Fruit fly (Drosophila melanogaster) whole organism, adult: ENCODE data around the gene CG12522.
A peak's percentile ranks its signal among the peaks of the same experiment; 100 is the strongest.

ENCODE experiments used
- CG11617 ChIP-seq: fragments of 200-800 bp; sonication (Bioruptor generic); optimal IDR thresholded peaks from 2 replicates; lab custom pipeline; 2017; ENCODE audit warnings: mild to moderate bottlenecking, missing biosample characterization, missing genetic modification reagents, missing genetic modification characterization
- CG12768 ChIP-seq: fragments of 200-800 bp; sonication (Bioruptor generic); optimal IDR thresholded peaks from 2 replicates; lab custom pipeline; 2017; ENCODE audit warnings: missing biosample characterization, missing genetic modification characterization, mild to moderate bottlenecking, moderate library complexity, missing genetic modification reagents
- CG14711 ChIP-seq: fragments of 200-800 bp; sonication (Bioruptor generic); optimal IDR thresholded peaks from 2 replicates; lab custom pipeline; 2018; ENCODE audit warnings: missing biosample characterization, mild to moderate bottlenecking, missing genetic modification characterization, moderate library complexity
- CG1620 ChIP-seq: fragments of 200-800 bp; sonication (Bioruptor generic); optimal IDR thresholded peaks from 2 replicates; lab custom pipeline; 2016; ENCODE audit warnings: missing biosample characterization, missing genetic modification characterization
- CG33017 ChIP-seq: fragments of 200-800 bp; sonication (Bioruptor generic); optimal IDR thresholded peaks from 2 replicates; lab custom pipeline; 2018; ENCODE audit warnings: missing biosample characterization, mild to moderate bottlenecking, missing genetic modification characterization, moderate library complexity
- CG5204 ChIP-seq: fragments of 200-800 bp; sonication (Bioruptor generic); optimal IDR thresholded peaks from 2 replicates; lab custom pipeline; 2016; ENCODE audit warnings: missing biosample characterization, missing genetic modification characterization
- CG7045 ChIP-seq: fragments of 200-800 bp; sonication (Bioruptor generic); optimal IDR thresholded peaks from 2 replicates; lab custom pipeline; 2017; ENCODE audit warnings: missing biosample characterization, mild to moderate bottlenecking, missing genetic modification characterization
- CG7101 ChIP-seq: fragments of 200-800 bp; sonication (Bioruptor generic); optimal IDR thresholded peaks from 2 replicates; lab custom pipeline; 2018; ENCODE audit warnings: missing biosample characterization, mild to moderate bottlenecking, missing genetic modification characterization, moderate library complexity
- Clk ChIP-seq: fragments of 200-800 bp; sonication (Bioruptor generic); optimal IDR thresholded peaks from 2 replicates; lab custom pipeline; 2017; ENCODE audit warnings: missing biosample characterization, missing genetic modification characterization
- Crg-1 ChIP-seq: fragments of 200-800 bp; sonication (Bioruptor generic); optimal IDR thresholded peaks from 2 replicates; lab custom pipeline; 2016; ENCODE audit warnings: missing biosample characterization, missing genetic modification characterization
- Hr96 ChIP-seq: fragments of 200-800 bp; sonication (Bioruptor generic); optimal IDR thresholded peaks from 2 replicates; lab custom pipeline; 2016; ENCODE audit warnings: missing biosample characterization, missing genetic modification characterization
- Mnt ChIP-seq: fragments of 200-800 bp; sonication (Bioruptor generic); optimal IDR thresholded peaks from 2 replicates; lab custom pipeline; 2016; ENCODE audit warnings: missing biosample characterization, mild to moderate bottlenecking, missing genetic modification characterization
- bab1 ChIP-seq: fragments of 200-800 bp; sonication (Bioruptor generic); optimal IDR thresholded peaks from 3 replicates; lab custom pipeline; 2019; ENCODE audit warnings: missing biosample characterization, mild to moderate bottlenecking, missing genetic modification characterization, moderate library complexity
- cic ChIP-seq: fragments of 200-800 bp; sonication (Bioruptor generic); optimal IDR thresholded peaks from 2 replicates; lab custom pipeline; 2017; ENCODE audit warnings: missing biosample characterization, mild to moderate bottlenecking, missing genetic modification characterization, moderate library complexity
- cnc ChIP-seq, 2 experiments: fragments of >200 bp; optimal IDR thresholded peaks; 2 replicates each; lab custom pipeline; 2017
- kay ChIP-seq: fragments of 200-800 bp; sonication (Bioruptor generic); peaks from one replicate; lab custom pipeline; 2016; ENCODE audit warnings: missing biosample characterization, missing genetic modification characterization, borderline replicate concordance
- ovo ChIP-seq: fragments of 200-800 bp; sonication (Bioruptor generic); optimal IDR thresholded peaks from 2 replicates; lab custom pipeline; 2016; ENCODE audit warnings: missing biosample characterization, missing genetic modification characterization
- pad ChIP-seq: fragments of 200-800 bp; sonication (Bioruptor generic); optimal IDR thresholded peaks from 3 replicates; lab custom pipeline; 2017; ENCODE audit warnings: missing biosample characterization, missing genetic modification characterization, mild to moderate bottlenecking, moderate library complexity, missing genetic modification reagents
- tj ChIP-seq: fragments of 200-800 bp; sonication (Bioruptor generic); optimal IDR thresholded peaks from 3 replicates; lab custom pipeline; 2017; ENCODE audit warnings: missing biosample characterization, mild to moderate bottlenecking, missing genetic modification characterization, moderate library complexity
- toe ChIP-seq: fragments of 200-800 bp; sonication (Bioruptor generic); optimal IDR thresholded peaks from 2 replicates; lab custom pipeline; 2016; ENCODE audit warnings: missing biosample characterization, missing genetic modification characterization

The CG12522 gene

dm6 chr3L:11119396-11119900, 11.4 kb downstream of the CG12522 start:
- no peak for TF ChIP-seq kay (GFP tag; lab: Kevin White, UChicago)
- TF ChIP-seq cnc (optimal IDR thresholded peaks at IDR 0.05; lab: Kevin White, UChicago) = no peak
- peak; percentile 20 for TF ChIP-seq CG1620
- no peak for TF ChIP-seq CG5204 (GFP tag; lab: Kevin White, UChicago)
- TF ChIP-seq cic (GFP tag; lab: Kevin White, UChicago) = no peak
- TF ChIP-seq CG12768 = peak; percentile 15
- TF ChIP-seq Crg-1 (GFP tag; lab: Kevin White, UChicago) = peak; percentile 56
- no peak for TF ChIP-seq bab1 (GFP tag; lab: Kevin White, UChicago)
- no peak for TF ChIP-seq CG11617 (GFP tag; lab: Kevin White, UChicago)
- TF ChIP-seq CG14711 (tag; lab: Kevin White, UChicago) = peak; percentile 77
- no peak for TF ChIP-seq ovo (GFP tag; lab: Kevin White, UChicago)
- no peak for TF ChIP-seq tj (GFP tag; lab: Kevin White, UChicago)
- TF ChIP-seq Mnt (GFP tag; lab: Kevin White, UChicago) = peak; percentile 7
- TF ChIP-seq Hr96 = no peak
- no peak for TF ChIP-seq Clk
- peak; percentile 1 for TF ChIP-seq CG7045
- no peak for TF ChIP-seq CG7101 (tag; lab: Kevin White, UChicago)
- TF ChIP-seq CG33017 (tag; lab: Kevin White, UChicago) = no peak
- TF ChIP-seq pad (GFP tag; lab: Kevin White, UChicago) = peak; percentile 10
- no peak for TF ChIP-seq toe (GFP tag; lab: Kevin White, UChicago)

- TF ChIP-seq cic (GFP tag; lab: Kevin White, UChicago) (no peak), CG33017 (tag; lab: Kevin White, UChicago) (no peak), ovo (GFP tag; lab: Kevin White, UChicago) (peak; percentile 47)
These were observed 11.9 kb downstream of the CG12522 start for dm6 chr3L:11119901-11120418.

dm6 chr3L:11120419-11120958, 12.5 kb downstream of the CG12522 start, which contains the start of the genes FoxK and mRpL2:
Gene FoxK, minus strand, starts transcription at chr3L:11120783.
Gene mRpL2, plus strand, starts transcription at chr3L:11120847.
- peak; percentile 7 for TF ChIP-seq Clk
- peak; percentile 98 for TF ChIP-seq kay (GFP tag; lab: Kevin White, UChicago)
- TF ChIP-seq pad (GFP tag; lab: Kevin White, UChicago) = no peak
- peak; percentile 51 for TF ChIP-seq CG14711 (tag; lab: Kevin White, UChicago)
- TF ChIP-seq CG1620 = peak; percentile 64
- peak; percentile 71 for TF ChIP-seq CG7045
- peak; percentile 15 for TF ChIP-seq Crg-1 (GFP tag; lab: Kevin White, UChicago)
- peak; percentile 58 for TF ChIP-seq toe (GFP tag; lab: Kevin White, UChicago)
- TF ChIP-seq tj (GFP tag; lab: Kevin White, UChicago) = peak; percentile 88
- TF ChIP-seq CG5204 (GFP tag; lab: Kevin White, UChicago) = no peak
- peak; percentile 72 for TF ChIP-seq CG33017 (tag; lab: Kevin White, UChicago)
- peak; percentile 93 for TF ChIP-seq cic (GFP tag; lab: Kevin White, UChicago)
- TF ChIP-seq Mnt (GFP tag; lab: Kevin White, UChicago) = peak; percentile 91
- TF ChIP-seq CG12768 = peak; percentile 85
- TF ChIP-seq cnc (optimal IDR thresholded peaks at IDR 0.05; lab: Kevin White, UChicago) = no peak
- peak; percentile 9 for TF ChIP-seq ovo (GFP tag; lab: Kevin White, UChicago)
- TF ChIP-seq CG7101 (tag; lab: Kevin White, UChicago) = peak; percentile 7
- TF ChIP-seq CG11617 (GFP tag; lab: Kevin White, UChicago) = peak; percentile 89
- peak; percentile 31 for TF ChIP-seq bab1 (GFP tag; lab: Kevin White, UChicago)
- TF ChIP-seq Hr96 = peak; percentile 57

- TF ChIP-seq bab1 (GFP tag; lab: Kevin White, UChicago) (peak; percentile 71), Clk (no peak), tj (GFP tag; lab: Kevin White, UChicago) (peak; percentile 26), CG7045 (no peak), CG7101 (tag; lab: Kevin White, UChicago) (peak; percentile 45), Crg-1 (GFP tag; lab: Kevin White, UChicago) (no peak), Hr96 (peak; percentile 24), CG1620 (peak; percentile 51), cnc (optimal IDR thresholded peaks at IDR 0.05; lab: Kevin White, UChicago) (peak in 1 of 2 experiments; percentile 21), Mnt (GFP tag; lab: Kevin White, UChicago) (peak; percentile 73), pad (GFP tag; lab: Kevin White, UChicago) (no peak), CG11617 (GFP tag; lab: Kevin White, UChicago) (peak; percentile 47), cic (GFP tag; lab: Kevin White, UChicago) (peak; percentile 73), toe (GFP tag; lab: Kevin White, UChicago) (no peak), ovo (GFP tag; lab: Kevin White, UChicago) (no peak)
These were observed 15.1 kb downstream of the CG12522 start, which contains the start of the genes Ufd1 and NaPi-III for dm6 chr3L:11123088-11123487. Gene Ufd1, minus strand, starts transcription at chr3L:11123216. Gene NaPi-III, plus strand, starts transcription at chr3L:11123348.

dm6 chr3L:11123598-11124284, 15.7 kb downstream of the CG12522 start:
- TF ChIP-seq Clk (no peak), cnc (optimal IDR thresholded peaks at IDR 0.05; lab: Kevin White, UChicago) (no peak), kay (GFP tag; lab: Kevin White, UChicago) (no peak), pad (GFP tag; lab: Kevin White, UChicago) (peak; percentile 67), CG7101 (tag; lab: Kevin White, UChicago) (no peak), ovo (GFP tag; lab: Kevin White, UChicago) (peak; percentile 24), Hr96 (no peak)
